Worm (Caenorhabditis elegans): Measurements from ENCODE around the gene C02F5.2.

DNA sequence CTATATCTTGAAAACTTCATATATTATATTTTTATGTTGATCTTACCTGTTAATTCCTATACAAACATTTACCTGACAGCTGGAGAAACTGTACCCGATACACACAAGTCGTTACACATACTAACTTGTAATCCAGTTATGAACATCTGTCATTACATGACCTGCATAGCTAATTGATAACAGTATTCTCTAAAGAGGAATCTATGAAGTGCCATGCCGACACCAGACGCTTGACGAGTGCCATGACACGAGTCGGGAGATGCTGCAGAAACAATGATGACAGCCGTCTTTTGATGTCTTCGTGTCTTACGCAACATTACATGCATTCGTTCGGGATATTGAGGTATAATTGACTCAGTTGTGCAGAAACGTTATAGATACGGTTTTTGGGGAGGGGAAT is 29.3 kb upstream of the C02F5.2 start:
- no peak for TF ChIP-seq him-1 (tag; optimal IDR thresholded peaks at IDR 0.05)
- no peak for TF ChIP-seq dao-5 (tag; optimal IDR thresholded peaks at IDR 0.05)
